Worm (Caenorhabditis elegans) whole organism, L3 larva: ENCODE data around the gene C14B9.10.

Experiments
- ZK546.5 ChIP-seq: sonication (generic microtip); optimal IDR thresholded peaks from 2 replicates; lab custom pipeline; 2017; ENCODE audit warnings: missing biosample characterization, missing genetic modification characterization
- aly-2 ChIP-seq: fragments of 150-350 bp; optimal IDR thresholded peaks from 2 replicates; lab custom pipeline; 2014; ENCODE audit warnings: missing biosample characterization, missing genetic modification characterization
- ama-1 ChIP-seq: fragments of 150-350 bp; optimal IDR thresholded peaks from 2 replicates; lab custom pipeline; 2018
- ceh-28 ChIP-seq: fragments of 150-350 bp; optimal IDR thresholded peaks from 2 replicates; lab custom pipeline; 2014; ENCODE audit warnings: missing biosample characterization, missing genetic modification reagents, missing genetic modification characterization
- ceh-82 ChIP-seq: fragments of 150-350 bp; optimal IDR thresholded peaks from 2 replicates; lab custom pipeline; 2014; ENCODE audit warnings: missing biosample characterization, missing genetic modification characterization
- ceh-9 ChIP-seq: sonication (generic microtip); optimal IDR thresholded peaks from 2 replicates; lab custom pipeline; 2018; ENCODE audit warnings: missing biosample characterization, missing genetic modification characterization
- daf-12 ChIP-seq: fragments of 150-350 bp; optimal IDR thresholded peaks from 2 replicates; lab custom pipeline; 2014; ENCODE audit warnings: missing biosample characterization, missing genetic modification reagents, missing genetic modification characterization
- egl-27 ChIP-seq: sonication (generic microtip); optimal IDR thresholded peaks from 4 replicates; lab custom pipeline; 2017; ENCODE audit warnings: missing biosample characterization, missing genetic modification reagents, missing genetic modification characterization
- egl-5 ChIP-seq: fragments of 150-350 bp; optimal IDR thresholded peaks from 2 replicates; lab custom pipeline; 2017; ENCODE audit warnings: missing biosample characterization, missing genetic modification reagents, missing genetic modification characterization, inconsistent platforms
- elt-1 ChIP-seq: fragments of 150-350 bp; optimal IDR thresholded peaks from 2 replicates; lab custom pipeline; 2014; ENCODE audit warnings: missing biosample characterization, missing genetic modification characterization
- elt-2 ChIP-seq: sonication (generic microtip); optimal IDR thresholded peaks from 2 replicates; lab custom pipeline; 2016; ENCODE audit warnings: missing genetic modification reagents, mild to moderate bottlenecking, missing genetic modification characterization, missing compliant biosample characterization
- elt-3 ChIP-seq, 3 experiments: fragments of 150-350 bp in 1 of 3; sonication (generic microtip) in 2 of 3; optimal IDR thresholded peaks; 2 replicates in 2 of 3; 4 replicates in 1 of 3; lab custom pipeline; 2014 to 2017; ENCODE audit warnings: missing biosample characterization in 3 of 3, missing genetic modification characterization in 3 of 3
- eor-1 ChIP-seq, 2 experiments: fragments of 150-350 bp; optimal IDR thresholded peaks; 2 replicates each; lab custom pipeline; 2014 to 2018; ENCODE audit warnings: missing biosample characterization in 2 of 2, missing genetic modification characterization in 2 of 2
- fkh-10 ChIP-seq: sonication (generic microtip); optimal IDR thresholded peaks from 2 replicates; lab custom pipeline; 2017; ENCODE audit warnings: missing biosample characterization, missing genetic modification reagents, missing genetic modification characterization
- fkh-2 ChIP-seq: fragments of 150-350 bp; optimal IDR thresholded peaks from 2 replicates; lab custom pipeline; 2014; ENCODE audit warnings: missing biosample characterization, missing genetic modification reagents, missing genetic modification characterization
- fos-1 ChIP-seq: fragments of 150-350 bp; optimal IDR thresholded peaks from 2 replicates; lab custom pipeline; 2014; ENCODE audit warnings: missing biosample characterization, missing genetic modification characterization
- hmg-11 ChIP-seq: sonication (generic microtip); optimal IDR thresholded peaks from 2 replicates; lab custom pipeline; 2016; ENCODE audit warnings: missing genetic modification characterization, missing compliant biosample characterization
- jun-1 ChIP-seq: fragments of 150-350 bp; optimal IDR thresholded peaks from 2 replicates; lab custom pipeline; 2014; ENCODE audit warnings: missing biosample characterization, missing genetic modification reagents, missing genetic modification characterization
- lin-15B ChIP-seq: fragments of 150-350 bp; optimal IDR thresholded peaks from 2 replicates; lab custom pipeline; 2014; ENCODE audit warnings: missing biosample characterization, missing genetic modification characterization
- lin-39 ChIP-seq: fragments of 150-350 bp; optimal IDR thresholded peaks from 2 replicates; lab custom pipeline; 2018; ENCODE audit warnings: missing biosample characterization, missing genetic modification reagents, missing genetic modification characterization
- lsy-12 ChIP-seq: sonication (generic microtip); optimal IDR thresholded peaks from 2 replicates; lab custom pipeline; 2016; ENCODE audit warnings: mild to moderate bottlenecking, missing genetic modification characterization, missing compliant biosample characterization
- mdl-1 ChIP-seq: fragments of 150-350 bp; optimal IDR thresholded peaks from 2 replicates; lab custom pipeline; 2014; ENCODE audit warnings: missing biosample characterization, missing genetic modification characterization
- mml-1 ChIP-seq: fragments of 150-350 bp; sonication (generic microtip); optimal IDR thresholded peaks from 3 replicates; lab custom pipeline; 2014; ENCODE audit warnings: missing biosample characterization, missing genetic modification characterization
- nfya-1 ChIP-seq: sonication (generic microtip); optimal IDR thresholded peaks from 2 replicates; lab custom pipeline; 2017; ENCODE audit warnings: missing genetic modification characterization, mild to moderate bottlenecking, missing compliant biosample characterization, antibody characterized with exemption, moderate library complexity; ENCODE audit not compliant: insufficient read depth
- nhr-23 ChIP-seq: fragments of 150-350 bp; optimal IDR thresholded peaks from 2 replicates; lab custom pipeline; 2014; ENCODE audit warnings: missing biosample characterization, missing genetic modification reagents, missing genetic modification characterization
- nhr-25 ChIP-seq: sonication (generic microtip); optimal IDR thresholded peaks from 2 replicates; lab custom pipeline; 2017; ENCODE audit warnings: missing biosample characterization, missing genetic modification characterization
- nhr-28 ChIP-seq: fragments of 150-350 bp; optimal IDR thresholded peaks from 2 replicates; lab custom pipeline; 2014; ENCODE audit warnings: missing biosample characterization, missing genetic modification characterization
- nhr-43 ChIP-seq: sonication (generic microtip); optimal IDR thresholded peaks from 2 replicates; lab custom pipeline; 2016; ENCODE audit warnings: mild to moderate bottlenecking, missing genetic modification characterization, missing compliant biosample characterization; ENCODE audit not compliant: poor library complexity, severe bottlenecking
- nhr-76 ChIP-seq: fragments of 150-350 bp; sonication (generic microtip); optimal IDR thresholded peaks from 5 replicates; lab custom pipeline; 2014; ENCODE audit warnings: missing biosample characterization, missing genetic modification characterization
- nhr-77 ChIP-seq: fragments of 150-350 bp; optimal IDR thresholded peaks from 2 replicates; lab custom pipeline; 2014; ENCODE audit warnings: missing biosample characterization, missing genetic modification characterization
- pha-4 ChIP-seq: fragments of 150-350 bp; optimal IDR thresholded peaks from 2 replicates; lab custom pipeline; 2014; ENCODE audit warnings: missing biosample characterization, missing genetic modification reagents, missing genetic modification characterization
- pqm-1 ChIP-seq: fragments of 150-350 bp; optimal IDR thresholded peaks from 2 replicates; lab custom pipeline; 2017; ENCODE audit warnings: missing biosample characterization, missing genetic modification characterization, inconsistent platforms
- skn-1 ChIP-seq: fragments of 150-350 bp; optimal IDR thresholded peaks from 2 replicates; lab custom pipeline; 2014; ENCODE audit warnings: missing biosample characterization, missing genetic modification characterization
- snpc-4 ChIP-seq: fragments of 150-350 bp; optimal IDR thresholded peaks from 2 replicates; lab custom pipeline; 2014; ENCODE audit warnings: missing biosample characterization, missing genetic modification characterization
- tbx-2 ChIP-seq: sonication (generic microtip); optimal IDR thresholded peaks from 2 replicates; lab custom pipeline; 2016; ENCODE audit warnings: mild to moderate bottlenecking, missing genetic modification characterization, missing compliant biosample characterization
- unc-39 ChIP-seq: sonication (generic microtip); optimal IDR thresholded peaks from 4 replicates; lab custom pipeline; 2017; ENCODE audit warnings: missing biosample characterization, missing genetic modification characterization
- zag-1 ChIP-seq: fragments of 150-350 bp; optimal IDR thresholded peaks from 2 replicates; lab custom pipeline; 2014; ENCODE audit warnings: missing biosample characterization, missing genetic modification characterization
- ztf-11 ChIP-seq: fragments of 150-350 bp; optimal IDR thresholded peaks from 2 replicates; lab custom pipeline; 2014; ENCODE audit warnings: missing biosample characterization, missing genetic modification characterization
- ztf-4 ChIP-seq: fragments of 150-350 bp; optimal IDR thresholded peaks from 2 replicates; lab custom pipeline; 2014; ENCODE audit warnings: missing biosample characterization, missing genetic modification characterization

Gene C14B9.10

DNA sequence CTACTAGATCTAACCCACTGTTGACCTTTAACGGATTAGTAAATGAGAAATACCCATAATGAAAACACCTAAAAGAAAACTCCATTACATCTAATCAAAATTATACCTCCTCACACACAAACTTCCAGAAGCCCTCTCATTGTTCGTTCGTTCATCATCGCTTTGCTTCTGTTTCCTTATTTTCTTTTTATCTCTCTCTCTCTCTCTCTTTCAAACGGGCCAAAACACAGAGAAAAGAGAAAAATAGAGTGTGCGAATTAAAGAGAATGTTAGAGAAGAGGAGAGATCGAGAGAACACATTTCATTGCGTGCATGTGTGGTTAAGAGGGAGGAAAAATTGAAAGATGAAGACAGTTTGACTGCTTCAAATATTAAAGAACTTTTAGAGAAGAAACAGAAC is 6.3 kb upstream of the C14B9.10 start:
- TF ChIP-seq ztf-4 (tag; lab: Kevin White, UChicago) = no peak
- no peak for TF ChIP-seq lsy-12 (tag; lab: Kevin White, UChicago)
- peak; percentile 37 for TF ChIP-seq lin-15B
- TF ChIP-seq daf-12 = no peak
- TF ChIP-seq nhr-23 (tag; lab: Kevin White, UChicago) = peak; percentile 86
- TF ChIP-seq ceh-82 (tag; lab: Kevin White, UChicago) = no peak
- no peak for TF ChIP-seq unc-39 (tag; lab: Kevin White, UChicago)
- peak; percentile 31 for TF ChIP-seq mdl-1 (tag; lab: Kevin White, UChicago)
- TF ChIP-seq nhr-77 (tag; lab: Kevin White, UChicago) = no peak
- TF ChIP-seq elt-1 (tag; lab: Kevin White, UChicago) = peak; percentile 21
- TF ChIP-seq ceh-28 (tag; lab: Kevin White, UChicago) = peak; percentile 41
- TF ChIP-seq fkh-2 (tag; lab: Kevin White, UChicago) = no peak
- peak; percentile 48 for TF ChIP-seq elt-2 (tag; lab: Kevin White, UChicago)
- TF ChIP-seq nfya-1 = peak; percentile 91
- TF ChIP-seq pha-4 = peak; percentile 79
- peak; percentile 89 for TF ChIP-seq egl-5
- TF ChIP-seq pqm-1 = peak; percentile 60
- TF ChIP-seq nhr-25 (tag; lab: Kevin White, UChicago) = peak; percentile 25
- no peak for TF ChIP-seq egl-27 (tag; lab: Kevin White, UChicago)
- no peak for TF ChIP-seq nhr-43
- no peak for TF ChIP-seq mml-1 (tag; lab: Kevin White, UChicago)
- no peak for TF ChIP-seq ztf-11 (tag; lab: Kevin White, UChicago)
- TF ChIP-seq hmg-11 (tag; lab: Kevin White, UChicago) = peak; percentile 11
- TF ChIP-seq ama-1 (lab: Kevin White, UChicago) = no peak
- TF ChIP-seq nhr-28 = no peak
- TF ChIP-seq ZK546.5 = no peak
- peak; percentile 50 for TF ChIP-seq jun-1 (tag; lab: Kevin White, UChicago)
- peak; percentile 65 for TF ChIP-seq skn-1
- TF ChIP-seq fkh-10 = peak; percentile 67
- TF ChIP-seq nhr-76 (tag; lab: Kevin White, UChicago) = no peak
- TF ChIP-seq zag-1 (tag; lab: Kevin White, UChicago) = no peak
- peak; percentile 38 for TF ChIP-seq snpc-4
- no peak for TF ChIP-seq eor-1 (tag; optimal IDR thresholded peaks at IDR 0.05; lab: Kevin White, UChicago)
- no peak for TF ChIP-seq ceh-9 (tag; lab: Kevin White, UChicago)
- TF ChIP-seq lin-39 (tag; lab: Kevin White, UChicago) = peak; percentile 20
- TF ChIP-seq, all 47 proteins: peak for 17

DNA sequence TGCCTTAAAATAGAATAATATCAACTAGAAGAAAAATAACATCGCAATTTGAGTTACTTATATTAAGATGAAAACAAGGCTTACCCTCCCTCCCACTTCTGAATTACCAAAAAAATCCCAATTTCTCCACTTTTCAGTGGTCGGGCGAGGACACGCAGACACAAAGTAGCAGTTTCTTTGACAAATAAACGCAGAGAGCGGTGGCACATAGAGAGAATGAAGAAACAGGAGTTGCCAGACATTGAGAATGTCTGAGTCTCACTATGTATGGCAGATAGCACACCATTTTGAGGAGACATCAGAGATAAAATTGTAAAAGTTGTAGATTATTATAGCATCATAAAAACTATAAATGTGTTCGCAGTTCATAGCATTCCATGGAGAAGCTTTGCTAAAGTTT is 5.4 kb upstream of the C14B9.10 start:
- peak; percentile 23 for TF ChIP-seq ceh-28 (tag; lab: Kevin White, UChicago)
- peak; percentile 76 for TF ChIP-seq nfya-1
- TF ChIP-seq aly-2 (tag; lab: Kevin White, UChicago) = no peak
- TF ChIP-seq pqm-1 = peak; percentile 49
- TF ChIP-seq lin-15B = peak; percentile 20
- TF ChIP-seq pha-4 = peak; percentile 84
- TF ChIP-seq zag-1 (tag; lab: Kevin White, UChicago) = no peak
- no peak for TF ChIP-seq fos-1
- TF ChIP-seq nhr-77 (tag; lab: Kevin White, UChicago) = peak; percentile 6
- peak; percentile 24 for TF ChIP-seq skn-1
- TF ChIP-seq mdl-1 (tag; lab: Kevin White, UChicago) = peak; percentile 6
- TF ChIP-seq nhr-28 = no peak
- no peak for TF ChIP-seq ama-1 (lab: Kevin White, UChicago)
- peak; percentile 43 for TF ChIP-seq lin-39 (tag; lab: Kevin White, UChicago)
- TF ChIP-seq hmg-11 (tag; lab: Kevin White, UChicago) = peak; percentile 65
- TF ChIP-seq egl-5 = peak; percentile 68
- TF ChIP-seq elt-3 (tag; optimal IDR thresholded peaks at IDR 0.05; lab: Kevin White, UChicago) = no peak
- no peak for TF ChIP-seq lsy-12 (tag; lab: Kevin White, UChicago)
- TF ChIP-seq tbx-2 = no peak
- peak; percentile 64 for TF ChIP-seq nhr-25 (tag; lab: Kevin White, UChicago)
- no peak for TF ChIP-seq ZK546.5
- TF ChIP-seq elt-2 (tag; lab: Kevin White, UChicago) = peak; percentile 52
- peak; percentile 35 for TF ChIP-seq nhr-23 (tag; lab: Kevin White, UChicago)
- TF ChIP-seq egl-27 (tag; lab: Kevin White, UChicago) = no peak
- peak; percentile 1 for TF ChIP-seq jun-1 (tag; lab: Kevin White, UChicago)

DNA sequence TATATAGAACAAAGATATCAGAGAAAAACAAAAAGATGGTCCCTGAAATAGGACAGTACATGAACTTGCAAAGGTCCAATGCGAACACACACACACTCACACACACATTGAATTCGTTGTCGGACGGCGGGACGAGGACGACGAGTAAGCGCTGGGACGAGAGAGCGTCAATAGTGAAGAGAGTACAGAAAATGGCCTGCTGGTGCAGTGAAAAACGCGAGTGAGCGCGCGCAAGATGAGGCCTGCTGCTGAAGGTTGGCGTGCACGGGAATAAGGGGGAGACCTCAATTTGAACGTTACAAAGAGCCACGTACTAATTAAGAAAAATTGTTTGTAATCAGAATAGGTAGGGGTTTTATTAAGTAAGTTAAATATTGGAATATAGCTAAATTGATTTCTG is 3.7 kb upstream of the C14B9.10 start:
- TF ChIP-seq nfya-1 (peak; percentile 55), snpc-4 (no peak), mml-1 (tag; lab: Kevin White, UChicago) (no peak), lin-39 (tag; lab: Kevin White, UChicago) (peak; percentile 76), hmg-11 (tag; lab: Kevin White, UChicago) (peak; percentile 87), fos-1 (no peak), tbx-2 (no peak), pha-4 (peak; percentile 38)
- TF ChIP-seq, all 47 proteins: peak for 4
